Fruit fly (Drosophila melanogaster): ENCODE results near the gene PolD2.

DNA sequence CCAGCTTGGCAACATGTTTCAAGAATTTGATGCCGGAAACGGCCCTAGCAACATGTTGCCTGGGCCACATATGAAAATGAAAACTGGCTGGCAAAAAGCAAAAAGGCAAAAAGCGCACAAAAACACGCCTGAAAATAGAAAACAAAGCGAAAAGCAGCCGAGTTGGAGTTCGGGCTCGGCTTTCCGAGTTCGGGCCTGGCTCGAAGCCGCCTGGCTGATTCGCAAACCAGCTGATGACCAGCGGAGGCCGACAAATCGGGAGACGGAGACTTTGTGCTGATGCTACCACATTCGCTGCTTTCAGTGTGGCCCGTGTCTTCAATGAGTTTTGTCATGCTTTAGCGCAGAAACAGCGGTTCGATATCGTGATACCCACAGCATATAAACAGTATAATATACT lies 34.9 kb downstream of the PolD2 start, which contains the start of gene GV1:
- TF ChIP-seq CG8478 (optimal IDR thresholded peaks at IDR 0.05) (no peak), CTCF (optimal IDR thresholded peaks at IDR 0.05) (no peak)
